Fruit fly (Drosophila melanogaster) Kc167 (cell line): ENCODE measurements around the gene mRpL49.

Source experiments
- Sin3A ChIP-seq: fragments of >200 bp; optimal IDR thresholded peaks from 2 replicates; lab custom pipeline; 2018; ENCODE audit warnings: missing external identifiers
- psq ChIP-seq: fragments of >200 bp; optimal IDR thresholded peaks from 2 replicates; lab custom pipeline; 2017; ENCODE audit warnings: missing external identifiers

DNA sequence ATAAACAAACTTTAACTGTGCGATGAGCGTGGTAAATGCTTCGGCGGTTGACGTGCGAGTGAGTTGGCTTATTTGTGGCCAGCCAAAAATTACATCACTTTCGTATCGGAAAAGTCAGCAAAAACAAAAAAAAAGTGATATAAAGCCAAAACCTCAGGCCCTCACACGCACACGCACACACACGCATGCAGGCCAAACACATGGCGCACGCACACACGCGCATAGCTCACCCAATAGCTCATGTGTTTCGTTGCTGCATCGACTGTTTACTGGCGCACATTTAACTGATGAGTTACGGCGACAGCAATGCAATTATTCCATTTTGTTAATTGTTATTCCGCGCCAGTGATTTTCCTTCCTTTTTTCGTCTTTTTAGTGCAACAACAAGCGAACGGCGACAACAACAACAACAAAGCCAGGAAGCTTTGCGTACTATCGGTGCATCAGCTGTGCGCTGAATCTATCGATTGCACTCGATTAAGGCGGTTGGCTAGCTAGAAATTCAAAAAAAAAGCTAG is 3.7 kb upstream of the mRpL49 start, which contains the start of gene Flad1:
- TF ChIP-seq Sin3A (lab: Kevin White, UChicago) = no peak
- TF ChIP-seq psq (lab: Kevin White, UChicago) = no peak
